Fruit fly (Drosophila melanogaster): ENCODE results near the gene CG34303.

DNA sequence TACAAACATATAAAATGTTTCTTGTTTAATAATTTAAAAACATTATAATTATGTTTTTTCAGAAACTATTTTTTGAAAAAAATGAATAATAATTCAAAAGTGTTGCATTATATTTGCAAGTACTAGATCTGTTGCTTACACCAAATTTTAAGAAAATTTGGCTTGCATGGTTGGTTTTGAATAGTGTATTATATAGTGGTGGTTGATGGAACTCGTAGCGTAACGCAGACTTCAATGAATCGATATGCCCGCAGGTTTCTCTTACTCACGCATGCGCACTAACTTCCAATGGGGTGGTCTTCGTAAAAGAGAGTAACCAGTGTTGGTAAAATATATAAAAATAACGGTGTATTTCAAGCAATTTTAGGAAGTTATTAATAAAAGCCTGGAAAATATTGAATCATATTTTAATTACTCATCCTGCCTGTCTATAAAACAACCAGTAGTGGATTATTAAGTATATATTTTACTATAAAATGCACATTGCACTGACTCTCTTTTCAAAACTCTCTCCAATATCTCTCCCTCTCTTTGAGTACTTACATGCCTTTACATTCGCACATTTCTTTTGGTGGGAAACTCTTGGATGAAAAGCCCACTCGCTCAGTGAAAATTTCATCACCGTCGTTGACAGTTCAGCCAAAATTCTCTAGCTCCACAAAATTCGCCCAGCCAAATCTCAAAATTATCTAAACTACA lies 38.6 kb upstream of the CG34303 start, which contains the start of gene Syn:
- TF ChIP-seq HLH106 (tag; optimal IDR thresholded peaks at IDR 0.05): no peak
- TF ChIP-seq lola (GFP tag; optimal IDR thresholded peaks at IDR 0.05): no peak
- TF ChIP-seq dsf (GFP tag; optimal IDR thresholded peaks at IDR 0.05; ENCODE audit: borderline replicate concordance): no peak
- no peak for TF ChIP-seq ey (GFP tag; optimal IDR thresholded peaks at IDR 0.05)
- no peak for TF ChIP-seq rgr (GFP tag; optimal IDR thresholded peaks at IDR 0.05)
